Fruit fly (Drosophila melanogaster) whole organism, embryonic: ENCODE measurements around the gene CG7970.

Experiments
- Bdp1 ChIP-seq: fragments of 200-800 bp; sonication (Bioruptor generic); optimal IDR thresholded peaks from 3 replicates; lab custom pipeline; 2016; ENCODE audit warnings: missing biosample characterization, missing genetic modification characterization
- Blimp-1 ChIP-seq: fragments of 200-800 bp; sonication (Bioruptor generic); optimal IDR thresholded peaks from 3 replicates; lab custom pipeline; 2018; ENCODE audit warnings: missing biosample characterization, missing genetic modification characterization, mild to moderate bottlenecking, moderate library complexity, missing genetic modification reagents
- BtbVII ChIP-seq: fragments of 200-800 bp; sonication (Bioruptor generic); optimal IDR thresholded peaks from 3 replicates; lab custom pipeline; 2017; ENCODE audit warnings: missing biosample characterization, mild to moderate bottlenecking, missing genetic modification characterization
- CG10267 ChIP-seq: fragments of 200-800 bp; sonication (Bioruptor generic); optimal IDR thresholded peaks from 2 replicates; lab custom pipeline; 2018; ENCODE audit warnings: missing biosample characterization, mild to moderate bottlenecking, missing genetic modification characterization, moderate library complexity
- CG10654 ChIP-seq: fragments of 200-800 bp; sonication (Bioruptor generic); optimal IDR thresholded peaks from 2 replicates; lab custom pipeline; 2016; ENCODE audit warnings: missing biosample characterization, missing genetic modification characterization
- CG10979 ChIP-seq: fragments of 200-800 bp; sonication (Bioruptor generic); optimal IDR thresholded peaks from 2 replicates; lab custom pipeline; 2018; ENCODE audit warnings: missing biosample characterization, mild to moderate bottlenecking, missing genetic modification characterization, moderate library complexity
- CG11456 ChIP-seq: fragments of 200-800 bp; sonication (Bioruptor generic); IDR thresholded peaks from 3 replicates; pipeline ENCODE4 v1.3.6; 2022; ENCODE audit warnings: missing biosample characterization, missing genetic modification characterization
- CG11723 ChIP-seq: fragments of 200-800 bp; sonication (Bioruptor generic); optimal IDR thresholded peaks from 2 replicates; lab custom pipeline; 2017; ENCODE audit warnings: missing biosample characterization, mild to moderate bottlenecking, missing genetic modification characterization
- CG15601 ChIP-seq: fragments of 200-800 bp; sonication (Bioruptor generic); optimal IDR thresholded peaks from 3 replicates; lab custom pipeline; 2019; ENCODE audit warnings: missing biosample characterization, mild to moderate bottlenecking, missing genetic modification characterization, moderate library complexity
- CG15696 ChIP-seq: fragments of 200-800 bp; sonication (Bioruptor generic); optimal IDR thresholded peaks from 2 replicates; lab custom pipeline; 2019; ENCODE audit warnings: missing biosample characterization, mild to moderate bottlenecking, missing genetic modification characterization, moderate library complexity
- CG1647 ChIP-seq: fragments of 200-800 bp; sonication (Bioruptor generic); optimal IDR thresholded peaks from 3 replicates; lab custom pipeline; 2016; ENCODE audit warnings: missing biosample characterization, missing genetic modification characterization
- CG17829 ChIP-seq: fragments of 200-800 bp; optimal IDR thresholded peaks from 2 replicates; lab custom pipeline; 2019; ENCODE audit warnings: missing biosample characterization, mild to moderate bottlenecking, missing genetic modification characterization, moderate library complexity
- CG34422 ChIP-seq: fragments of 200-800 bp; sonication (Bioruptor generic); IDR thresholded peaks from 3 replicates; pipeline ENCODE4 v1.3.6; 2022; ENCODE audit warnings: missing biosample characterization, missing genetic modification characterization
- CG4854 ChIP-seq: fragments of 200-800 bp; sonication (Bioruptor generic); optimal IDR thresholded peaks from 2 replicates; lab custom pipeline; 2016; ENCODE audit warnings: missing biosample characterization, missing genetic modification characterization, inconsistent platforms
- CG5180 ChIP-seq: fragments of 200-800 bp; sonication (Bioruptor generic); optimal IDR thresholded peaks from 3 replicates; lab custom pipeline; 2017; ENCODE audit warnings: missing biosample characterization, missing genetic modification characterization, mild to moderate bottlenecking, moderate library complexity, missing genetic modification reagents
- CG6272 ChIP-seq: fragments of 200-800 bp; sonication (Bioruptor generic); IDR thresholded peaks from 2 replicates; pipeline ENCODE4 v1.3.6; 2022; ENCODE audit warnings: missing biosample characterization, missing genetic modification characterization
- CG6765 ChIP-seq: fragments of 200-800 bp; sonication (Bioruptor generic); optimal IDR thresholded peaks from 3 replicates; lab custom pipeline; 2017; ENCODE audit warnings: missing biosample characterization, mild to moderate bottlenecking, missing genetic modification characterization
- CG8944 ChIP-seq: fragments of 200-800 bp; sonication (Bioruptor generic); optimal IDR thresholded peaks from 3 replicates; lab custom pipeline; 2016; ENCODE audit warnings: missing biosample characterization, missing genetic modification characterization
- Camta ChIP-seq: fragments of 200-800 bp; sonication (Bioruptor generic); optimal IDR thresholded peaks from 2 replicates; lab custom pipeline; 2016; ENCODE audit warnings: missing biosample characterization, missing genetic modification characterization
- E2f1 ChIP-seq: fragments of 200-800 bp; sonication (Bioruptor generic); IDR thresholded peaks from 2 replicates; pipeline ENCODE4 v1.3.6; 2022; ENCODE audit warnings: missing biosample characterization, missing genetic modification characterization
- Hr39 ChIP-seq: fragments of >200 bp; optimal IDR thresholded peaks from 2 replicates; lab custom pipeline; 2017
- Hr51 ChIP-seq, 2 experiments: fragments of 200-800 bp; sonication (Bioruptor generic); optimal IDR thresholded peaks; 2 replicates in 1 of 2; 3 replicates in 1 of 2; lab custom pipeline; 2016 to 2018; ENCODE audit warnings: missing biosample characterization in 2 of 2, missing genetic modification characterization in 2 of 2, mild to moderate bottlenecking in 1 of 2, moderate library complexity in 1 of 2
- Jarid2 ChIP-seq: fragments of 200-800 bp; sonication (Bioruptor generic); optimal IDR thresholded peaks from 3 replicates; lab custom pipeline; 2017; ENCODE audit warnings: mild to moderate bottlenecking, missing biosample characterization, missing genetic modification reagents, missing genetic modification characterization
- MBD-R2 ChIP-seq: fragments of 200-800 bp; sonication (Bioruptor generic); IDR thresholded peaks from 2 replicates; pipeline ENCODE4 v1.3.6; 2022; ENCODE audit warnings: missing biosample characterization, missing genetic modification characterization
- Meics ChIP-seq: fragments of 200-800 bp; sonication (Bioruptor generic); optimal IDR thresholded peaks from 2 replicates; lab custom pipeline; 2017; ENCODE audit warnings: missing biosample characterization, mild to moderate bottlenecking, missing genetic modification characterization
- Sox102F ChIP-seq: fragments of 200-800 bp; sonication (Bioruptor generic); optimal IDR thresholded peaks from 2 replicates; lab custom pipeline; 2018; ENCODE audit warnings: missing biosample characterization, mild to moderate bottlenecking, missing genetic modification characterization, moderate library complexity
- Tbp ChIP-seq: fragments of >200 bp; optimal IDR thresholded peaks from 2 replicates; lab custom pipeline; 2018; ENCODE audit warnings: missing biosample characterization, missing genetic modification characterization
- Xrp1 ChIP-seq: fragments of 200-800 bp; sonication (Bioruptor generic); IDR thresholded peaks from 2 replicates; pipeline ENCODE4 v1.3.6; 2022; ENCODE audit warnings: missing biosample characterization, missing genetic modification characterization
- az2 ChIP-seq: fragments of 200-800 bp; sonication (Bioruptor generic); optimal IDR thresholded peaks from 3 replicates; lab custom pipeline; 2016; ENCODE audit warnings: missing biosample characterization, missing genetic modification characterization
- bigmax ChIP-seq: fragments of 200-800 bp; sonication (Bioruptor generic); optimal IDR thresholded peaks from 2 replicates; lab custom pipeline; 2018; ENCODE audit warnings: missing biosample characterization, mild to moderate bottlenecking, missing genetic modification characterization
- bsh ChIP-seq, 2 experiments: fragments of 200-800 bp; sonication (Bioruptor generic); optimal IDR thresholded peaks; 2 replicates each; lab custom pipeline; 2017 to 2018; ENCODE audit warnings: mild to moderate bottlenecking in 2 of 2, missing biosample characterization in 2 of 2, missing genetic modification characterization in 2 of 2, moderate library complexity in 1 of 2
- cato ChIP-seq: fragments of 200-800 bp; sonication (Bioruptor generic); optimal IDR thresholded peaks from 2 replicates; lab custom pipeline; 2016; ENCODE audit warnings: missing biosample characterization, missing genetic modification characterization, borderline replicate concordance
- chif ChIP-seq, 2 experiments: fragments of 200-800 bp; sonication (Bioruptor generic); optimal IDR thresholded peaks; 3 replicates each; lab custom pipeline; 2016; ENCODE audit warnings: missing biosample characterization in 2 of 2, missing genetic modification characterization in 2 of 2
- ci ChIP-seq: fragments of 200-800 bp; sonication (Bioruptor generic); IDR thresholded peaks from 3 replicates; pipeline ENCODE4 v1.3.6; 2022; ENCODE audit warnings: missing biosample characterization, missing genetic modification characterization
- dpn ChIP-seq, 2 experiments: fragments of 200-800 bp; sonication (Bioruptor generic); optimal IDR thresholded peaks; 3 replicates each; lab custom pipeline; 2016; ENCODE audit warnings: missing biosample characterization in 2 of 2, missing genetic modification characterization in 2 of 2
- grn ChIP-seq: fragments of 200-800 bp; sonication (Bioruptor generic); optimal IDR thresholded peaks from 3 replicates; lab custom pipeline; 2017; ENCODE audit warnings: missing biosample characterization, missing genetic modification characterization
- lmd ChIP-seq: fragments of 200-800 bp; sonication (Bioruptor generic); IDR thresholded peaks from 2 replicates; pipeline ENCODE4 v1.3.6; 2022; ENCODE audit warnings: missing biosample characterization, missing genetic modification characterization
- mld ChIP-seq: fragments of 200-800 bp; sonication (Bioruptor generic); IDR thresholded peaks from 3 replicates; pipeline ENCODE4 v1.3.6; 2022; ENCODE audit warnings: missing biosample characterization, missing genetic modification characterization; ENCODE audit not compliant: partially characterized antibody
- odd ChIP-seq: fragments of 200-800 bp; sonication (Bioruptor generic); optimal IDR thresholded peaks from 2 replicates; lab custom pipeline; 2017; ENCODE audit warnings: missing biosample characterization, mild to moderate bottlenecking, missing genetic modification characterization
- onecut ChIP-seq: fragments of 200-800 bp; sonication (Bioruptor generic); IDR thresholded peaks from 2 replicates; pipeline ENCODE4 v1.3.6; 2022; ENCODE audit warnings: missing biosample characterization, missing genetic modification characterization
- prd ChIP-seq, 3 experiments: fragments of >200 bp in 2 of 3; fragments of 200-800 bp in 1 of 3; sonication (Bioruptor generic) in 1 of 3; optimal IDR thresholded peaks in 2 of 3; IDR thresholded peaks in 1 of 3; 2 replicates in 2 of 3; 3 replicates in 1 of 3; pipeline versions ENCODE4 v1.3.6 to Lab custom; 2017 to 2022; ENCODE audit warnings: missing biosample characterization in 1 of 3, missing genetic modification characterization in 1 of 3
- slbo ChIP-seq: fragments of 200-800 bp; sonication (Bioruptor generic); IDR thresholded peaks from 2 replicates; pipeline ENCODE4 v1.3.6; 2022; ENCODE audit warnings: missing biosample characterization, missing genetic modification characterization
- so ChIP-seq: fragments of 200-800 bp; sonication (Bioruptor generic); IDR thresholded peaks from 3 replicates; pipeline ENCODE4 v1.3.6; 2022; ENCODE audit warnings: missing biosample characterization, missing genetic modification characterization
- sob ChIP-seq: fragments of 200-800 bp; sonication (Bioruptor generic); IDR thresholded peaks from 2 replicates; pipeline ENCODE4 v1.3.6; 2022; ENCODE audit warnings: missing biosample characterization, missing genetic modification characterization
- tin ChIP-seq: fragments of 200-800 bp; sonication (Bioruptor generic); optimal IDR thresholded peaks from 3 replicates; lab custom pipeline; 2016; ENCODE audit warnings: missing biosample characterization, missing genetic modification characterization
- unpg ChIP-seq: fragments of 200-800 bp; sonication (Bioruptor generic); optimal IDR thresholded peaks from 3 replicates; lab custom pipeline; 2018; ENCODE audit warnings: missing biosample characterization, mild to moderate bottlenecking, missing genetic modification characterization, moderate library complexity
- vvl ChIP-seq: fragments of 200-800 bp; sonication (Bioruptor generic); IDR thresholded peaks from 2 replicates; pipeline ENCODE4 v1.3.6; 2022; ENCODE audit warnings: missing biosample characterization, missing genetic modification characterization
- wek ChIP-seq: fragments of 200-800 bp; sonication (Bioruptor generic); optimal IDR thresholded peaks from 3 replicates; lab custom pipeline; 2018; ENCODE audit warnings: missing biosample characterization, mild to moderate bottlenecking, missing genetic modification characterization, moderate library complexity

The CG7970 gene

dm6 chr3L:1690727-1691413 lies 38.3 kb downstream of the CG7970 start (continued):
- TF ChIP-seq dpn (GFP tag; optimal IDR thresholded peaks at IDR 0.05; lab: Kevin White, UChicago) (peak in 1 of 2 experiments; percentile 4), CG11456 (GFP tag; lab: Robert Waterston, UW) (no peak), CG10979 (tag; lab: Kevin White, UChicago) (peak; percentile 67), MBD-R2 (GFP tag; lab: Robert Waterston, UW) (no peak), Tbp (GFP tag; lab: Kevin White, UChicago) (no peak), CG6272 (GFP tag; lab: Robert Waterston, UW) (no peak), mld (no peak), Hr39 (lab: Kevin White, UChicago) (no peak), Xrp1 (GFP tag; lab: Robert Waterston, UW) (peak; percentile 63; the same call in 1 of the 2 replicates), prd (optimal IDR thresholded peaks at IDR 0.05; lab: Kevin White, UChicago) (no peak), prd (GFP tag; IDR thresholded peaks at IDR 0.05; lab: Robert Waterston, UW) (peak; percentile 65; the same call in 2 of the 3 replicates), CG34422 (0 out of 3 replicates have a peak, but pooled peaks have one; percentile 22), slbo (GFP tag; lab: Robert Waterston, UW) (peak; percentile 28; the same call in 1 of the 2 replicates), Bdp1 (GFP tag; lab: Kevin White, UChicago) (peak; percentile 8), BtbVII (GFP tag; lab: Kevin White, UChicago) (peak; percentile 23), cato (GFP tag; lab: Kevin White, UChicago) (no peak), odd (GFP tag; lab: Kevin White, UChicago) (peak; percentile 29), CG15696 (tag; lab: Kevin White, UChicago) (no peak), ci (GFP tag; lab: Robert Waterston, UW) (peak; percentile 58), CG6765 (GFP tag; lab: Kevin White, UChicago) (peak; percentile 6), Hr51 (GFP tag; optimal IDR thresholded peaks at IDR 0.05; lab: Kevin White, UChicago) (no peak), vvl (peak; percentile 47; the same call in 1 of the 2 replicates), CG8944 (GFP tag; lab: Kevin White, UChicago) (peak; percentile 8), Sox102F (GFP tag; lab: Kevin White, UChicago) (peak; percentile 12), Camta (peak; percentile 1), so (GFP tag; lab: Robert Waterston, UW) (peak; percentile 63; the same call in 1 of the 3 replicates), az2 (peak; percentile 30), wek (GFP tag; lab: Kevin White, UChicago) (peak; percentile 71), grn (peak; percentile 3), CG17829 (tag; lab: Kevin White, UChicago) (peak; percentile 20), Blimp-1 (GFP tag; lab: Kevin White, UChicago) (peak; percentile 58), onecut (GFP tag; lab: Robert Waterston, UW) (peak; percentile 37; the same call in 1 of the 2 replicates), chif (GFP tag; optimal IDR thresholded peaks at IDR 0.05; lab: Kevin White, UChicago) (peak in 1 of 2 experiments; percentile 30), CG10654 (GFP tag; lab: Kevin White, UChicago) (peak; percentile 17), CG11723 (GFP tag; lab: Kevin White, UChicago) (peak; percentile 8), Meics (GFP tag; lab: Kevin White, UChicago) (peak; percentile 28), Jarid2 (GFP tag; lab: Kevin White, UChicago) (peak; percentile 19), bsh (GFP tag; optimal IDR thresholded peaks at IDR 0.05; lab: Kevin White, UChicago) (peak; percentile 65), CG15601 (peak; percentile 35), lmd (GFP tag; lab: Robert Waterston, UW) (peak; percentile 30; the same call in 1 of the 2 replicates), sob (GFP tag; lab: Robert Waterston, UW) (0 out of 2 replicates have a peak, but pooled peaks have one; percentile 10), CG5180 (GFP tag; lab: Kevin White, UChicago) (peak; percentile 39), unpg (no peak), bigmax (GFP tag; lab: Kevin White, UChicago) (no peak), CG1647 (GFP tag; lab: Kevin White, UChicago) (no peak), CG4854 (GFP tag; lab: Kevin White, UChicago) (no peak), E2f1 (GFP tag; lab: Robert Waterston, UW) (no peak; the same call in 1 of the 2 replicates), tin (GFP tag; lab: Kevin White, UChicago) (peak; percentile 54), CG10267 (peak; percentile 27)
